Fruit fly (Drosophila melanogaster) whole organism, pupa: ENCODE data around the gene CG6867.

Experiments used
- CG10348 ChIP-seq: fragments of 200-800 bp; sonication (Bioruptor generic); IDR thresholded peaks from 2 replicates; pipeline ENCODE4 v1.3.6; 2022; ENCODE audit warnings: missing biosample characterization, missing genetic modification characterization
- CG12605 ChIP-seq: fragments of 200-800 bp; sonication (Bioruptor generic); IDR thresholded peaks from 2 replicates; pipeline ENCODE4 v1.3.6; 2022; ENCODE audit warnings: missing biosample characterization, missing genetic modification characterization
- CG13204 ChIP-seq: fragments of 200-800 bp; sonication (Bioruptor generic); optimal IDR thresholded peaks from 2 replicates; lab custom pipeline; 2018; ENCODE audit warnings: missing biosample characterization, mild to moderate bottlenecking, missing genetic modification characterization, moderate library complexity
- CG14655 ChIP-seq: fragments of 200-800 bp; sonication (Bioruptor generic); optimal IDR thresholded peaks from 3 replicates; lab custom pipeline; 2017; ENCODE audit warnings: mild to moderate bottlenecking, missing biosample characterization, missing genetic modification reagents, missing genetic modification characterization
- CG15710 ChIP-seq: fragments of 200-800 bp; sonication (Bioruptor generic); optimal IDR thresholded peaks from 2 replicates; lab custom pipeline; 2018; ENCODE audit warnings: missing biosample characterization, mild to moderate bottlenecking, missing genetic modification characterization, moderate library complexity
- CG17806 ChIP-seq: fragments of 200-800 bp; sonication (Bioruptor generic); optimal IDR thresholded peaks from 2 replicates; lab custom pipeline; 2018; ENCODE audit warnings: missing biosample characterization, mild to moderate bottlenecking, missing genetic modification characterization, moderate library complexity
- CG32121 ChIP-seq: fragments of 200-800 bp; sonication (Bioruptor generic); IDR thresholded peaks from 2 replicates; pipeline ENCODE4 v1.3.6; 2022; ENCODE audit warnings: missing biosample characterization, missing genetic modification characterization
- CG34367 ChIP-seq: fragments of 200-800 bp; sonication (Bioruptor generic); optimal IDR thresholded peaks from 2 replicates; lab custom pipeline; 2018; ENCODE audit warnings: missing biosample characterization, mild to moderate bottlenecking, missing genetic modification characterization
- CG4496 ChIP-seq: fragments of 200-800 bp; sonication (Bioruptor generic); IDR thresholded peaks from 3 replicates; pipeline ENCODE4 v1.3.6; 2022; ENCODE audit warnings: missing biosample characterization, missing genetic modification characterization
- CG8159 ChIP-seq: fragments of 200-800 bp; sonication (Bioruptor generic); optimal IDR thresholded peaks from 3 replicates; lab custom pipeline; 2018; ENCODE audit warnings: missing biosample characterization, mild to moderate bottlenecking, missing genetic modification characterization, moderate library complexity
- CG8301 ChIP-seq: fragments of 200-800 bp; sonication (Bioruptor generic); optimal IDR thresholded peaks from 2 replicates; lab custom pipeline; 2018; ENCODE audit warnings: missing biosample characterization, mild to moderate bottlenecking, missing genetic modification characterization
- CG9948 ChIP-seq: fragments of 200-800 bp; sonication (Bioruptor generic); optimal IDR thresholded peaks from 2 replicates; lab custom pipeline; 2018; ENCODE audit warnings: missing biosample characterization, mild to moderate bottlenecking, missing genetic modification characterization, moderate library complexity
- D1 ChIP-seq: fragments of 200-800 bp; sonication (Bioruptor generic); optimal IDR thresholded peaks from 2 replicates; lab custom pipeline; 2018; ENCODE audit warnings: missing biosample characterization, mild to moderate bottlenecking, missing genetic modification characterization, moderate library complexity
- EcR ChIP-seq: fragments of 200-800 bp; sonication (Bioruptor generic); optimal IDR thresholded peaks from 3 replicates; lab custom pipeline; 2019; ENCODE audit warnings: missing biosample characterization, missing genetic modification characterization, mild to moderate bottlenecking, moderate library complexity, missing genetic modification reagents
- Ets98B ChIP-seq: fragments of 200-800 bp; sonication (Bioruptor generic); IDR thresholded peaks from 2 replicates; pipeline ENCODE4 v1.3.6; 2022; ENCODE audit warnings: missing biosample characterization, missing genetic modification characterization
- Pif1A ChIP-seq: fragments of 200-800 bp; sonication (Bioruptor generic); optimal IDR thresholded peaks from 3 replicates; lab custom pipeline; 2016; ENCODE audit warnings: missing biosample characterization, missing genetic modification characterization
- Pif1B ChIP-seq: fragments of 200-800 bp; sonication (Bioruptor generic); optimal IDR thresholded peaks from 3 replicates; lab custom pipeline; 2016; ENCODE audit warnings: missing biosample characterization, missing genetic modification characterization
- Snoo ChIP-seq: fragments of 200-800 bp; sonication (Bioruptor generic); optimal IDR thresholded peaks from 3 replicates; lab custom pipeline; 2017; ENCODE audit warnings: missing biosample characterization, mild to moderate bottlenecking, missing genetic modification characterization, inconsistent platforms
- fd96Ca ChIP-seq: fragments of 200-800 bp; sonication (Bioruptor generic); IDR thresholded peaks from 3 replicates; pipeline ENCODE4 v1.3.6; 2022; ENCODE audit warnings: missing biosample characterization, missing genetic modification characterization
- gl ChIP-seq: fragments of 200-800 bp; sonication (Bioruptor generic); optimal IDR thresholded peaks from 2 replicates; lab custom pipeline; 2018; ENCODE audit warnings: missing biosample characterization, mild to moderate bottlenecking, missing genetic modification characterization
- rn ChIP-seq: fragments of 200-800 bp; sonication (Bioruptor generic); IDR thresholded peaks from 2 replicates; pipeline ENCODE4 v1.3.6; 2022; ENCODE audit warnings: missing biosample characterization, missing genetic modification characterization

CG6867 gene

DNA sequence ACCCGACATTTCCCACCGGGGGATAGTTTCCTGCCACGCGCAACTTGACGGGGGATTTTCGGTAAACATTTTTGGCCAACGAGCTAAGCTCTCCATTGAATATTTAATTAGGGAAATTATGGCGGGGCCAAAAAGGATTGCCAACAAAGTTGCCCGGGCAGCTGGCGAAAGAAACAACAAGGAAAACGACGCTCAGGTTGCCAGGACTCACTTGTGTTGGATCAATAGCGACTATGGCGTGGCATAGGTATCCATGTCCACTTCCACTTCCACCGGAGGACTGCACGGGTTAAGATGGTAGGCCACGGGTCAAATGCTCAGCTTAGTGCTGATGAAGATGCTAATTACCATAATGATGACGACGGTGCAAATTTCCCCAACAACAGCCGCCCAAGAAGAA is 20.0 kb downstream of the CG6867 start, which contains the start of gene CG15373:
TSS of gene CG15373 (plus strand) at position 301 of the 400 bp plus-strand sequence.
- TF ChIP-seq CG12605 (no peak), CG17806 (tag; lab: Kevin White, UChicago) (no peak), fd96Ca (GFP tag; lab: Robert Waterston, UW) (no peak), CG32121 (GFP tag; lab: Robert Waterston, UW) (no peak), CG4496 (GFP tag; lab: Robert Waterston, UW) (no peak), Pif1A (GFP tag; lab: Kevin White, UChicago) (no peak), CG34367 (tag; lab: Kevin White, UChicago) (no peak), CG8301 (tag; lab: Kevin White, UChicago) (no peak), CG14655 (GFP tag; lab: Kevin White, UChicago) (no peak), EcR (GFP tag; lab: Kevin White, UChicago) (no peak), CG15710 (tag; lab: Kevin White, UChicago) (no peak)

DNA sequence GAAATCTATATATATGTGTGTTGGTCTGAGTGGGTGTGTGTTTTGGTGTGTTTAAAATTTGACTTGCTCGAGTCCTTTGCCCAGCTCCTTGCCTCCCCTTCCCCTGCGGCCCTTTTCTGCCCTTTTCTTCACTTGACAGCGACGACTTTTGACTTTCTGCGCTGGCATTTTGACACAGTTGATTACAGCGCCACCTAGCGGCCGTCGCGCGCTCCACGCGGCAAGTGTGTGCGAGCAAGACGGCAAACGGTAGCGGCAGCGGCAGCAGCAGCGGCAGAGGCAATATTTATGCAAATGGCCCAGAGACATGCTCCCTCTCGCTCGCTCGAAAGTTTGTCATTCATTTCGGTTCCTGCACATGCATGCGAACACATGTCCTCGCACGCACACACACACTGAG is 28.5 kb downstream of the CG6867 start:
- peak; percentile 5 for TF ChIP-seq CG13204 (GFP tag; lab: Kevin White, UChicago)
- TF ChIP-seq CG15710 (tag; lab: Kevin White, UChicago), result no peak
- no peak for TF ChIP-seq fd96Ca (GFP tag; lab: Robert Waterston, UW)

DNA sequence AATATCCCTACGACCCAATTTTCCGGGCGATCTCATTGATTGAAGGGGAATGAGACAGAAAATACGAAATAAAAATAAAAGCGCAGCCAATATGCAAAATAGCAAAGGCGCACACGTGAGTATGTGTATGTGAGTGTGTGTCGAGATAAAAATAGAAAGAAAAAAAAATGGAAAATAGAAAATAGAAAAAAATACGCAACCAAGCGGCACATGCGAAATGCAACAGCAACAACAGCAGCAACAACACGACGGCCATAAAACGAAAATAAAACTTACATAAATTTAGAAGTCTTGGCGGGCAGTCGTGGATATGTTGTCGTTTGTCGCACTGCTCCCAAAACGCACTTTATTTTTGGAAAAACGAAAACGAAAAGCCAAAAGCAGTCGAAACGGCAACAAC is 33.5 kb downstream of the CG6867 start:
- no peak for TF ChIP-seq CG13204 (GFP tag; lab: Kevin White, UChicago)
- TF ChIP-seq fd96Ca (GFP tag; lab: Robert Waterston, UW), result 0 out of 3 replicates have a peak, but pooled peaks have one; percentile 25
- TF ChIP-seq Snoo (tag; lab: Kevin White, UChicago), result no peak
- TF ChIP-seq Ets98B (GFP tag; lab: Robert Waterston, UW), result peak; percentile 48; the same call in 1 of the 2 replicates
- TF ChIP-seq CG4496 (GFP tag; lab: Robert Waterston, UW), result 0 out of 3 replicates have a peak, but pooled peaks have one; percentile 31
- TF ChIP-seq Pif1A (GFP tag; lab: Kevin White, UChicago), result no peak
- no peak for TF ChIP-seq CG17806 (tag; lab: Kevin White, UChicago)
- TF ChIP-seq CG32121 (GFP tag; lab: Robert Waterston, UW), result peak; percentile 50
- peak; percentile 19 for TF ChIP-seq CG8301 (tag; lab: Kevin White, UChicago)
- peak; percentile 52 for TF ChIP-seq CG14655 (GFP tag; lab: Kevin White, UChicago)
- peak; percentile 44; the same call in 1 of the 2 replicates for TF ChIP-seq CG12605

DNA sequence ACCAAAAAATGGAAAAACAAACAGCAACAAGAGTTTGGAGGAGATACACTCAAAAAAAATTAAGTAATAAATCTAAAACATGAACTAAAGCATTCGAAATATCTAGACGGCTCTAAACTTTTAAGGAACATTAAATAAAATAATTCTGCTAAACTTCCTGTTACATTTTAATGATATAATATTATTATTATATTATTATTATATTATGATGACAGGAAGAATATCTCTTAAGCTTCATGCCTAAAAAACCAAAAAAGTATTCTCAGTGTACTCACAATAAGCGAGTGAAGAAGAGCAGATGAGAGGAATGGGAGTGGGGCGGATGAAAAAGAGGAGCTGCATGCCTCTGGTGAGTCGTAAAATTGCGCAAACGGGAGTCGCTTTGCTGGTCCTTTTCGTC is 34.4 kb downstream of the CG6867 start:
- TF ChIP-seq rn (GFP tag; lab: Robert Waterston, UW) (no peak), CG9948 (tag; lab: Kevin White, UChicago) (no peak), EcR (GFP tag; lab: Kevin White, UChicago) (no peak), CG8159 (tag; lab: Kevin White, UChicago) (no peak), D1 (no peak), CG4496 (GFP tag; lab: Robert Waterston, UW) (no peak), gl (no peak), CG15710 (tag; lab: Kevin White, UChicago) (no peak), CG32121 (GFP tag; lab: Robert Waterston, UW) (no peak), CG10348 (GFP tag; lab: Robert Waterston, UW) (no peak), CG14655 (GFP tag; lab: Kevin White, UChicago) (no peak), CG13204 (GFP tag; lab: Kevin White, UChicago) (no peak), CG12605 (no peak)
- TF ChIP-seq, all 21 proteins: peak for 0

DNA sequence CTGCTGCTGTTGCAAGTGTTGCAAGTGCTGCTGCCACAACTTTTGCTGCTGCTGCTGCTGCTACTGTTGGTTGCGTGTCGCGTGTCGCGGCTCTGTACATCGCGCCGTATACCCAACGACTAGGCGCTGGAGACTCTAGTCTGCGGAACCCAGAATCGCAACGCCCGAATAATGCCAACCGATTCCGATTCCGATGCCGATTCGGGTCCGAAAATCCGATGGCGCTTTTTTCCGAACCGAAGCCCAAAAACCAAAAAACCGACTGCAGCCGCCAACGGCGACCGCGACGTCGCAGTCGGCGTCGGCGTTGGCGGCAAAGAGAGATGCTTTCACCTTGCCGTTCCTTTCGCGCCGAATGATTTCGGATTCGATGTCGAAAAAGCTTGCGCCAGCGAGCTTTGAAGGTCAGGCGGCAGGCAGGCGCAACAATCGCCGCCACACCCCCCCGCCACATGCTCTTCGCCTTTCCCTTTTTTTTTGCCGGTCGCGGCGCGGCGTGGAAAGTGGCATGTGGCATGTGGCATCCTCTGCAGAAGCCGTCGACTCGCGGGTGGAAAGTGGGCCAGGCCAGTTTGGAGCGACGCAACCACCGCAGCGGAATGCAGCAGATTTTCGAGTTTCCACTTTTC is 39.6 kb downstream of the CG6867 start, which contains the start of gene Sh:
TSS of gene Sh (minus strand) at position 104 of the 629 bp plus-strand sequence.
- TF ChIP-seq Snoo (tag; lab: Kevin White, UChicago) (no peak), CG4496 (GFP tag; lab: Robert Waterston, UW) (0 out of 3 replicates have a peak, but pooled peaks have one; percentile 14)
- TF ChIP-seq, all 21 proteins: peak for 1

DNA sequence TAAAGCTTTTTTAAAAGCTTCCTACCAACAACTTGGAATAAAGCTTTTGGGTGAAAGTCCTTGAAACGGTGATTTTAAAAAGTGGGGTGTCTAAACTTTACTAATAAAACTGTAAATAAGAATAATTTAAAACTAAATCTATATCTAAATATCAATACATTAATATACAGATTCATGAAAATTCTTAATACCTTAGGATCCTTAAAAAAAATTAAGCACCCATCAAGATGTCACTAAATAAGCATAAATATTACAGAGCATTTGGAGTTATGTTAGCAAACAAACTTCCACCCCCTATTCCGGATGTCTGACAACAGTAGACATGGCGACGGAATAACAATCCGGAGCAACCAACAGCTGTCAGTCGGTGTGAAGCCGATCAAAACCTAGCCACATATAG is 40.5 kb downstream of the CG6867 start, which contains the start of gene Dhc16F:
TSS of gene Dhc16F (plus strand) at position 301 of the 400 bp plus-strand sequence.
- no peak for TF ChIP-seq Pif1B (GFP tag; lab: Kevin White, UChicago)
